Worm (Caenorhabditis elegans) whole organism, L4 larva: ENCODE data around the gene srd-50.

ENCODE experiments used
- D1046.2 ChIP-seq: fragments of 200-800 bp; sonication (Bioruptor generic); IDR thresholded peaks from 2 replicates; pipeline ENCODE4 v1.3.6; 2022; ENCODE audit warnings: missing genetic modification characterization, missing compliant biosample characterization
- T20F7.1 ChIP-seq: fragments of 200-800 bp; sonication (Bioruptor generic); optimal IDR thresholded peaks from 2 replicates; lab custom pipeline; 2018; ENCODE audit warnings: mild to moderate bottlenecking, missing genetic modification characterization, missing compliant biosample characterization
- Y105C5A.15 ChIP-seq: fragments of 200-800 bp; sonication (Bioruptor generic); IDR thresholded peaks from 2 replicates; pipeline ENCODE4 v1.3.6; 2022; ENCODE audit warnings: missing genetic modification characterization, missing compliant biosample characterization
- ZK337.2 ChIP-seq: fragments of 200-800 bp; sonication (Bioruptor generic); IDR thresholded peaks from 2 replicates; pipeline ENCODE4 v1.3.6; 2022; ENCODE audit warnings: missing genetic modification reagents, missing genetic modification characterization, missing compliant biosample characterization
- aly-2 ChIP-seq: sonication (generic microtip); optimal IDR thresholded peaks from 2 replicates; lab custom pipeline; 2018; ENCODE audit warnings: missing biosample characterization, missing genetic modification characterization
- ama-1 ChIP-seq: fragments of 150-350 bp; optimal IDR thresholded peaks from 2 replicates; lab custom pipeline; 2014; ENCODE audit warnings: inconsistent platforms, mixed read lengths
- ceh-44 ChIP-seq: fragments of 200-800 bp; sonication (Bioruptor generic); IDR thresholded peaks from 2 replicates; pipeline ENCODE4 v1.3.6; 2022; ENCODE audit warnings: missing genetic modification reagents, missing genetic modification characterization, missing compliant biosample characterization
- daf-12 ChIP-seq: fragments of 150-350 bp; optimal IDR thresholded peaks from 2 replicates; lab custom pipeline; 2014; ENCODE audit warnings: missing biosample characterization, missing genetic modification reagents, missing genetic modification characterization
- daf-16 ChIP-seq, 3 experiments: sonication (generic microtip); optimal IDR thresholded peaks; 2 replicates each; lab custom pipeline; 2016 to 2017; ENCODE audit warnings: missing genetic modification characterization in 3 of 3, missing genetic modification reagents in 3 of 3, mild to moderate bottlenecking in 2 of 3, missing compliant biosample characterization in 2 of 3, missing biosample characterization in 1 of 3, moderate library complexity in 1 of 3
- daf-19 ChIP-seq: fragments of 200-800 bp; sonication (Bioruptor generic); conservative IDR thresholded peaks from 2 replicates; pipeline ENCODE4 v1.3.6; 2022; ENCODE audit warnings: missing genetic modification characterization, missing compliant biosample characterization
- duxl-1 ChIP-seq: sonication (generic microtip); optimal IDR thresholded peaks from 2 replicates; lab custom pipeline; 2016; ENCODE audit warnings: mild to moderate bottlenecking, missing genetic modification characterization, moderate library complexity, missing compliant biosample characterization; ENCODE audit not compliant: poor library complexity
- dve-1 ChIP-seq: sonication (generic microtip); optimal IDR thresholded peaks from 2 replicates; lab custom pipeline; 2017; ENCODE audit warnings: antibody characterized with exemption, mild to moderate bottlenecking, missing genetic modification characterization, missing compliant biosample characterization; ENCODE audit not compliant: insufficient read depth
- egl-43 ChIP-seq: fragments of 200-800 bp; sonication (Bioruptor generic); IDR thresholded peaks from 2 replicates; pipeline ENCODE4 v1.3.6; 2022; ENCODE audit warnings: missing genetic modification reagents, missing genetic modification characterization, missing compliant biosample characterization
- gei-8 ChIP-seq: fragments of 200-800 bp; sonication (Bioruptor generic); optimal IDR thresholded peaks from 2 replicates; lab custom pipeline; 2018; ENCODE audit warnings: mild to moderate bottlenecking, missing genetic modification characterization, missing compliant biosample characterization
- hlh-11 ChIP-seq: fragments of 200-800 bp; sonication (Bioruptor generic); optimal IDR thresholded peaks from 2 replicates; lab custom pipeline; 2018; ENCODE audit warnings: mild to moderate bottlenecking, missing genetic modification characterization, missing compliant biosample characterization
- hmg-1.1 ChIP-seq: fragments of 200-800 bp; sonication (Bioruptor generic); IDR thresholded peaks from 2 replicates; pipeline ENCODE4 v1.3.6; 2022; ENCODE audit warnings: missing genetic modification reagents, missing genetic modification characterization, missing compliant biosample characterization
- jun-1 ChIP-seq: fragments of 150-350 bp; optimal IDR thresholded peaks from 2 replicates; lab custom pipeline; 2014; ENCODE audit warnings: missing biosample characterization, missing genetic modification reagents, missing genetic modification characterization
- lim-7 ChIP-seq: fragments of 200-800 bp; sonication (Bioruptor generic); IDR thresholded peaks from 2 replicates; pipeline ENCODE4 v1.3.6; 2022; ENCODE audit warnings: missing genetic modification characterization, missing compliant biosample characterization
- lin-13 ChIP-seq: fragments of 150-350 bp; optimal IDR thresholded peaks from 2 replicates; lab custom pipeline; 2014; ENCODE audit warnings: missing biosample characterization, missing genetic modification reagents, missing genetic modification characterization
- lin-29 ChIP-seq: fragments of 200-800 bp; sonication (Bioruptor generic); IDR thresholded peaks from 2 replicates; pipeline ENCODE4 v1.3.6; 2022; ENCODE audit warnings: missing genetic modification reagents, missing genetic modification characterization, missing compliant biosample characterization
- lir-3 ChIP-seq: sonication (generic microtip); optimal IDR thresholded peaks from 2 replicates; lab custom pipeline; 2016; ENCODE audit warnings: mild to moderate bottlenecking, missing genetic modification characterization, missing compliant biosample characterization
- lsy-2 ChIP-seq, 2 experiments: fragments of 150-350 bp in 1 of 2; sonication (generic microtip) in 1 of 2; optimal IDR thresholded peaks; 2 replicates each; lab custom pipeline; 2014 to 2017; ENCODE audit warnings: missing biosample characterization in 2 of 2, missing genetic modification characterization in 2 of 2
- mdl-1 ChIP-seq, 2 experiments: fragments of 150-350 bp in 1 of 2; sonication (generic microtip) in 1 of 2; optimal IDR thresholded peaks; 2 replicates each; lab custom pipeline; 2014 to 2017; ENCODE audit warnings: missing biosample characterization in 2 of 2, missing genetic modification characterization in 2 of 2
- mdt-29 ChIP-seq: fragments of 200-800 bp; sonication (Bioruptor generic); IDR thresholded peaks from 2 replicates; pipeline ENCODE4 v1.3.6; 2022; ENCODE audit warnings: missing genetic modification reagents, missing genetic modification characterization, missing compliant biosample characterization
- nhr-10 ChIP-seq: fragments of 150-350 bp; optimal IDR thresholded peaks from 2 replicates; lab custom pipeline; 2014; ENCODE audit warnings: missing biosample characterization, missing genetic modification characterization
- nhr-11 ChIP-seq: fragments of 150-350 bp; optimal IDR thresholded peaks from 2 replicates; lab custom pipeline; 2014; ENCODE audit warnings: missing biosample characterization, missing genetic modification characterization
- nhr-25 ChIP-seq: sonication (generic microtip); optimal IDR thresholded peaks from 2 replicates; lab custom pipeline; 2017; ENCODE audit warnings: missing genetic modification characterization, mild to moderate bottlenecking, missing compliant biosample characterization, antibody characterized with exemption, moderate library complexity, borderline replicate concordance; ENCODE audit not compliant: insufficient read depth
- nhr-41 ChIP-seq: fragments of 200-800 bp; sonication (Bioruptor generic); IDR thresholded peaks from 2 replicates; pipeline ENCODE4 v1.3.6; 2022; ENCODE audit warnings: missing genetic modification reagents, missing genetic modification characterization, missing compliant biosample characterization
- nhr-42 ChIP-seq: fragments of 200-800 bp; sonication (Bioruptor generic); IDR thresholded peaks from 2 replicates; pipeline ENCODE4 v1.3.6; 2022; ENCODE audit warnings: missing genetic modification characterization, missing compliant biosample characterization
- nhr-48 ChIP-seq: sonication (generic microtip); optimal IDR thresholded peaks from 2 replicates; lab custom pipeline; 2016; ENCODE audit warnings: mild to moderate bottlenecking, missing genetic modification characterization, missing compliant biosample characterization
- nhr-76 ChIP-seq: fragments of 150-350 bp; optimal IDR thresholded peaks from 2 replicates; lab custom pipeline; 2014; ENCODE audit warnings: missing biosample characterization, missing genetic modification characterization
- nhr-77 ChIP-seq: fragments of 150-350 bp; optimal IDR thresholded peaks from 2 replicates; lab custom pipeline; 2014; ENCODE audit warnings: missing biosample characterization, missing genetic modification characterization
- rbr-2 ChIP-seq: sonication (generic microtip); optimal IDR thresholded peaks from 2 replicates; lab custom pipeline; 2016; ENCODE audit warnings: missing genotype, missing genetic modification characterization, missing compliant biosample characterization
- saeg-2 ChIP-seq: fragments of 200-800 bp; sonication (Bioruptor generic); IDR thresholded peaks from 2 replicates; pipeline ENCODE4 v1.3.6; 2022; ENCODE audit warnings: missing genetic modification reagents, missing genetic modification characterization, missing compliant biosample characterization
- spr-3 ChIP-seq: fragments of 200-800 bp; sonication (Bioruptor generic); optimal IDR thresholded peaks from 2 replicates; lab custom pipeline; 2018; ENCODE audit warnings: mild to moderate bottlenecking, missing genetic modification characterization, missing compliant biosample characterization
- tra-1 ChIP-seq: fragments of 200-800 bp; sonication (Bioruptor generic); IDR thresholded peaks from 2 replicates; pipeline ENCODE4 v1.3.6; 2022; ENCODE audit warnings: missing genetic modification reagents, missing genetic modification characterization, missing compliant biosample characterization
- zfp-3 ChIP-seq: fragments of 200-800 bp; sonication (Bioruptor generic); conservative IDR thresholded peaks from 2 replicates; pipeline ENCODE4 v1.3.6; 2022; ENCODE audit warnings: missing genetic modification reagents, missing genetic modification characterization, missing compliant biosample characterization
- zip-11 ChIP-seq: fragments of 200-800 bp; sonication (Bioruptor generic); IDR thresholded peaks from 2 replicates; pipeline ENCODE4 v1.3.6; 2022; ENCODE audit warnings: missing genetic modification characterization, missing compliant biosample characterization
- ztf-11 ChIP-seq: fragments of 150-350 bp; optimal IDR thresholded peaks from 2 replicates; lab custom pipeline; 2014; ENCODE audit warnings: missing biosample characterization, missing genetic modification characterization

The srd-50 gene

DNA sequence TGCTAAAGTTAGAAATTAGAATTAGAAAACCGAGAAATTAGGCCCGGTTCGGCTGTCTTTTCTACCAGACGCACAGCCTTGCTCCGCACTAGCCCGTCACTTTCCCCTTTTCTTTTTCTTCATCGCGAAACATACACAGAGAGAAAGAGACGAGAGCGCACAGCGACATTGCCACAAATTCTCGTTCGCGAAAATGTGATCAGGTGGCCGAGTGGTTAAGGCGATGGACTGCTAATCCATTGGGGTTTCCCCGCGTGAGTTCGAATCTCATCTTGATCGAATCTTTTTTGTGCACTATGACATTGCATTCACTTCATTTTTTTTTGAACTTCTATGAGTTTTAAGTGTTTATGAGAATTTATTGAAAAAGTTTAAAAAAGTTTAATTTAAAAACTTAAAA, 39.2 kb downstream of the srd-50 start (continued):
- TF ChIP-seq tra-1 (GFP tag; lab: Robert Waterston, UW) (0 out of 2 replicates have a peak, but pooled peaks have one; percentile 18), lim-7 (GFP tag; lab: Robert Waterston, UW) (peak; percentile 63), ceh-44 (GFP tag; lab: Robert Waterston, UW) (0 out of 2 replicates have a peak, but pooled peaks have one; percentile 40), lsy-2 (tag; optimal IDR thresholded peaks at IDR 0.05; lab: Kevin White, UChicago) (no peak), mdl-1 (tag; optimal IDR thresholded peaks at IDR 0.05; lab: Kevin White, UChicago) (peak in 1 of 2 experiments; percentile 29), duxl-1 (tag; lab: Kevin White, UChicago) (no peak), lin-29 (GFP tag; lab: Robert Waterston, UW) (0 out of 2 replicates have a peak, but pooled peaks have one; percentile 44), aly-2 (tag; lab: Kevin White, UChicago) (no peak), rbr-2 (tag; lab: Kevin White, UChicago) (peak; percentile 74), saeg-2 (no peak), ztf-11 (tag; lab: Kevin White, UChicago) (no peak), jun-1 (tag; lab: Kevin White, UChicago) (peak; percentile 20), daf-19 (GFP tag; lab: Robert Waterston, UW) (no peak), nhr-77 (tag; lab: Kevin White, UChicago) (peak; percentile 19), nhr-11 (tag; lab: Kevin White, UChicago) (no peak), spr-3 (GFP tag; lab: Kevin White, UChicago) (no peak), nhr-10 (tag; lab: Kevin White, UChicago) (no peak), nhr-41 (GFP tag; lab: Robert Waterston, UW) (no peak), nhr-76 (tag; lab: Kevin White, UChicago) (no peak), nhr-48 (peak; percentile 31), zfp-3 (GFP tag; lab: Robert Waterston, UW) (peak; percentile 37; the same call in 1 of the 2 replicates), egl-43 (GFP tag; lab: Robert Waterston, UW) (peak; percentile 83), lin-13 (peak; percentile 25), mdt-29 (GFP tag; lab: Robert Waterston, UW) (no peak), hmg-1.1 (GFP tag; lab: Robert Waterston, UW) (peak; percentile 89), lir-3 (tag; lab: Kevin White, UChicago) (no peak), D1046.2 (0 out of 2 replicates have a peak, but pooled peaks have one; percentile 69), Y105C5A.15 (GFP tag; lab: Robert Waterston, UW) (0 out of 2 replicates have a peak, but pooled peaks have one; percentile 63), hlh-11 (tag; lab: Kevin White, UChicago) (peak; percentile 47), ama-1 (lab: Kevin White, UChicago) (no peak), dve-1 (tag; lab: Kevin White, UChicago) (peak; percentile 38), T20F7.1 (GFP tag; lab: Kevin White, UChicago) (no peak), daf-12 (no peak), gei-8 (GFP tag; lab: Kevin White, UChicago) (no peak), nhr-42 (GFP tag; lab: Robert Waterston, UW) (0 out of 2 replicates have a peak, but pooled peaks have one; percentile 67), nhr-25 (tag; lab: Kevin White, UChicago) (no peak)

DNA sequence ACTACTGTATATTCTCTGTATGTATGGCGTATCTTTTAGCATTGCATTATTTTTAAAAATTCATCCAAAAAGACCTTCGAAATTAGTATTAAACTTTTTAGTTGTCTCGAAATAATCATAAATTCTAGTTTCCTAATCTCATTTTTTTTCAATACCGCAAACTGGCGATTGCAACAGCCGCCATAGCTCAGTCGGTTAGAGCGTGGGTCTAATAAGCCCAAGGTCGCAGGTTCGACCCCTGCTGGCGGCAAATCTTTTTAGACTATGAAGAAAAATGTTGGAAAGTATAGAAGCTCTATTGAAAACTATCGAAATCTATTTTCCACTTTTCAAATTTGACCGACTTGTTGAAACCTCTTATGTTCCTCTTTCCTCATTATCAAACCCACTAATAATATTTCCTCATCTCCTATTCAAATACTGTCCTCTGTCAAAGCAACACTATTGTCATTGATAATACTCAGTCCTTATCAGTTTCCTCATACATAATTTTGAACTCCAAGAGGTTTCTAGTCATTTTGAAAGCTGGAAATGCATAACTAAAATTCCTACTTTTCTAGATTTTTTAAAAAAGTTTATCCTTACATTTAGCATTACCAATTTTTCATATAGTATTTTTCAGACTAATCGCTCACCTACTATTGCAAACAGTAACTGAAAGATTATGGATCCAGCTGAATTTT, 45.7 kb downstream of the srd-50 start, which contains the start of gene jmjd-3.3:
TSS of gene jmjd-3.3 (plus strand) at position 633 of the 683 bp plus-strand sequence.
- TF ChIP-seq ZK337.2 (GFP tag; lab: Robert Waterston, UW) (0 out of 2 replicates have a peak, but pooled peaks have one; percentile 2), daf-16 (GFP tag; optimal IDR thresholded peaks at IDR 0.05; lab: Kevin White, UChicago) (no peak), daf-16 (tag; optimal IDR thresholded peaks at IDR 0.05; lab: Kevin White, UChicago) (peak; percentile 0), zip-11 (GFP tag; lab: Robert Waterston, UW) (no peak)
